Fruit fly (Drosophila melanogaster) whole organism, embryonic: Measurements from ENCODE around the gene CG42272.

Experiments used
- ATbp ChIP-seq: fragments of 200-800 bp; sonication (Bioruptor generic); optimal IDR thresholded peaks from 2 replicates; lab custom pipeline; 2017; ENCODE audit warnings: missing biosample characterization, mild to moderate bottlenecking, missing genetic modification characterization, missing genetic modification reagents
- Abd-B ChIP-seq: fragments of 200-800 bp; sonication (Bioruptor generic); optimal IDR thresholded peaks from 2 replicates; lab custom pipeline; 2018; ENCODE audit warnings: missing biosample characterization, mild to moderate bottlenecking, missing genetic modification characterization, moderate library complexity
- Antp ChIP-seq: fragments of 200-800 bp; sonication (Bioruptor generic); optimal IDR thresholded peaks from 3 replicates; lab custom pipeline; 2016; ENCODE audit warnings: missing biosample characterization, missing genetic modification characterization
- Atf6 ChIP-seq: fragments of 200-800 bp; sonication (Bioruptor generic); IDR thresholded peaks from 2 replicates; pipeline ENCODE4 v1.3.6; 2022; ENCODE audit warnings: missing biosample characterization, missing genetic modification characterization
- Blimp-1 ChIP-seq: fragments of 200-800 bp; sonication (Bioruptor generic); optimal IDR thresholded peaks from 3 replicates; lab custom pipeline; 2018; ENCODE audit warnings: missing biosample characterization, missing genetic modification characterization, mild to moderate bottlenecking, moderate library complexity, missing genetic modification reagents
- CG10209 ChIP-seq: fragments of 200-800 bp; sonication (Bioruptor generic); optimal IDR thresholded peaks from 3 replicates; lab custom pipeline; 2017; ENCODE audit warnings: missing biosample characterization, mild to moderate bottlenecking, missing genetic modification characterization, missing genetic modification reagents
- CG10366 ChIP-seq: fragments of 200-800 bp; sonication (Bioruptor generic); IDR thresholded peaks from 2 replicates; pipeline ENCODE4 v1.3.6; 2022; ENCODE audit warnings: missing biosample characterization, missing genetic modification characterization
- CG10543 ChIP-seq: fragments of 200-800 bp; sonication (Bioruptor generic); optimal IDR thresholded peaks from 3 replicates; lab custom pipeline; 2017; ENCODE audit warnings: missing biosample characterization, mild to moderate bottlenecking, missing genetic modification characterization, moderate library complexity
- CG11695 ChIP-seq: fragments of 200-800 bp; sonication (Bioruptor generic); IDR thresholded peaks from 3 replicates; pipeline ENCODE4 v1.3.6; 2022; ENCODE audit warnings: missing biosample characterization, missing genetic modification characterization
- CG12391 ChIP-seq: fragments of 200-800 bp; sonication (Bioruptor generic); optimal IDR thresholded peaks from 3 replicates; lab custom pipeline; 2018; ENCODE audit warnings: missing biosample characterization, mild to moderate bottlenecking, missing genetic modification characterization, moderate library complexity
- CG12744 ChIP-seq: fragments of 200-800 bp; sonication (Bioruptor generic); optimal IDR thresholded peaks from 2 replicates; lab custom pipeline; 2016; ENCODE audit warnings: missing biosample characterization, missing genetic modification characterization
- CG12942 ChIP-seq: fragments of 200-800 bp; sonication (Bioruptor generic); optimal IDR thresholded peaks from 3 replicates; lab custom pipeline; 2016; ENCODE audit warnings: missing biosample characterization, missing genetic modification characterization
- CG13624 ChIP-seq: fragments of 200-800 bp; sonication (Bioruptor generic); optimal IDR thresholded peaks from 2 replicates; lab custom pipeline; 2016; ENCODE audit warnings: missing biosample characterization, missing genetic modification characterization
- CG1602 ChIP-seq: fragments of 200-800 bp; sonication (Bioruptor generic); optimal IDR thresholded peaks from 3 replicates; lab custom pipeline; 2016; ENCODE audit warnings: missing biosample characterization, missing genetic modification characterization
- CG16779 ChIP-seq: fragments of 200-800 bp; sonication (Bioruptor generic); IDR thresholded peaks from 2 replicates; pipeline ENCODE4 v1.3.6; 2022; ENCODE audit warnings: missing biosample characterization, missing genetic modification characterization
- CG17328 ChIP-seq: fragments of 200-800 bp; sonication (Bioruptor generic); IDR thresholded peaks from 2 replicates; pipeline ENCODE4 v1.3.6; 2022; ENCODE audit warnings: missing biosample characterization, missing genetic modification characterization
- CG18619 ChIP-seq: fragments of 200-800 bp; sonication (Bioruptor generic); optimal IDR thresholded peaks from 3 replicates; lab custom pipeline; 2017; ENCODE audit warnings: missing biosample characterization, mild to moderate bottlenecking, missing genetic modification characterization
- CG18764 ChIP-seq: fragments of 200-800 bp; sonication (Bioruptor generic); optimal IDR thresholded peaks from 3 replicates; lab custom pipeline; 2016; ENCODE audit warnings: missing biosample characterization, missing genetic modification characterization
- CG2678 ChIP-seq: fragments of 200-800 bp; sonication (Bioruptor generic); optimal IDR thresholded peaks from 3 replicates; lab custom pipeline; 2019; ENCODE audit warnings: missing biosample characterization, mild to moderate bottlenecking, missing genetic modification characterization, moderate library complexity
- CG3065 ChIP-seq: fragments of 200-800 bp; sonication (Bioruptor generic); optimal IDR thresholded peaks from 2 replicates; lab custom pipeline; 2016; ENCODE audit warnings: missing biosample characterization, missing genetic modification characterization
- CG31441 ChIP-seq: fragments of 200-800 bp; sonication (Bioruptor generic); IDR thresholded peaks from 2 replicates; pipeline ENCODE4 v1.3.6; 2022; ENCODE audit warnings: missing biosample characterization, missing genetic modification characterization
- CG3281 ChIP-seq: fragments of 200-800 bp; sonication (Bioruptor generic); optimal IDR thresholded peaks from 3 replicates; lab custom pipeline; 2017; ENCODE audit warnings: missing biosample characterization, mild to moderate bottlenecking, missing genetic modification characterization
- CG3847 ChIP-seq: fragments of 200-800 bp; sonication (Bioruptor generic); IDR thresholded peaks from 2 replicates; pipeline ENCODE4 v1.3.6; 2022; ENCODE audit warnings: missing biosample characterization, missing genetic modification characterization
- CG4730 ChIP-seq: fragments of 200-800 bp; sonication (Bioruptor generic); IDR thresholded peaks from 2 replicates; pipeline ENCODE4 v1.3.6; 2022; ENCODE audit warnings: missing biosample characterization, missing genetic modification characterization
- CG6654 ChIP-seq: fragments of 200-800 bp; sonication (Bioruptor generic); optimal IDR thresholded peaks from 2 replicates; lab custom pipeline; 2017; ENCODE audit warnings: missing biosample characterization, mild to moderate bottlenecking, missing genetic modification characterization
- CG7839 ChIP-seq: fragments of 200-800 bp; sonication (Bioruptor generic); optimal IDR thresholded peaks from 3 replicates; lab custom pipeline; 2018; ENCODE audit warnings: missing biosample characterization, mild to moderate bottlenecking, missing genetic modification characterization, moderate library complexity
- CG8944 ChIP-seq: fragments of 200-800 bp; sonication (Bioruptor generic); optimal IDR thresholded peaks from 3 replicates; lab custom pipeline; 2016; ENCODE audit warnings: missing biosample characterization, missing genetic modification characterization
- Dref ChIP-seq: fragments of 200-800 bp; sonication (Bioruptor generic); IDR thresholded peaks from 2 replicates; pipeline ENCODE4 v1.3.6; 2022; ENCODE audit warnings: missing biosample characterization, missing genetic modification characterization
- Elba2 ChIP-seq: fragments of 200-800 bp; sonication (Bioruptor generic); optimal IDR thresholded peaks from 3 replicates; lab custom pipeline; 2016; ENCODE audit warnings: missing biosample characterization, missing genetic modification characterization
- Gug ChIP-seq: fragments of 200-800 bp; sonication (Bioruptor generic); IDR thresholded peaks from 4 replicates; pipeline ENCODE4 v1.3.6; 2022; ENCODE audit warnings: missing biosample characterization, missing genetic modification characterization
- Hr51 ChIP-seq, 2 experiments: fragments of 200-800 bp; sonication (Bioruptor generic); optimal IDR thresholded peaks; 2 replicates in 1 of 2; 3 replicates in 1 of 2; lab custom pipeline; 2016 to 2018; ENCODE audit warnings: missing biosample characterization in 2 of 2, missing genetic modification characterization in 2 of 2, mild to moderate bottlenecking in 1 of 2, moderate library complexity in 1 of 2
- Lim3 ChIP-seq: fragments of 200-800 bp; sonication (Bioruptor generic); IDR thresholded peaks from 2 replicates; pipeline ENCODE4 v1.3.6; 2022; ENCODE audit warnings: missing biosample characterization, missing genetic modification characterization
- Med ChIP-seq: fragments of 200-800 bp; sonication (Bioruptor generic); peaks from one replicate; lab custom pipeline; 2016; ENCODE audit warnings: missing biosample characterization, missing genetic modification characterization, mild to moderate bottlenecking, inconsistent platforms, moderate library complexity
- Ptx1 ChIP-seq: fragments of 200-800 bp; sonication (Bioruptor generic); IDR thresholded peaks from 2 replicates; pipeline ENCODE4 v1.3.6; 2022; ENCODE audit warnings: missing biosample characterization, missing genetic modification characterization
- Ssrp ChIP-seq: fragments of 200-800 bp; sonication (Bioruptor generic); optimal IDR thresholded peaks from 2 replicates; lab custom pipeline; 2018; ENCODE audit warnings: missing biosample characterization, mild to moderate bottlenecking, missing genetic modification characterization, moderate library complexity
- ap ChIP-seq: fragments of 200-800 bp; sonication (Bioruptor generic); IDR thresholded peaks from 2 replicates; pipeline ENCODE4 v1.3.6; 2022; ENCODE audit warnings: missing biosample characterization, missing genetic modification characterization
- az2 ChIP-seq: fragments of 200-800 bp; sonication (Bioruptor generic); optimal IDR thresholded peaks from 3 replicates; lab custom pipeline; 2016; ENCODE audit warnings: missing biosample characterization, missing genetic modification characterization
- emc ChIP-seq: fragments of 200-800 bp; sonication (Bioruptor generic); optimal IDR thresholded peaks from 2 replicates; lab custom pipeline; 2016; ENCODE audit warnings: missing biosample characterization, missing genetic modification characterization
- fd3F ChIP-seq: fragments of 200-800 bp; sonication (Bioruptor generic); optimal IDR thresholded peaks from 2 replicates; lab custom pipeline; 2018; ENCODE audit warnings: missing biosample characterization, mild to moderate bottlenecking, missing genetic modification characterization, moderate library complexity
- kni ChIP-seq: fragments of 200-800 bp; sonication (Bioruptor generic); optimal IDR thresholded peaks from 3 replicates; lab custom pipeline; 2017; ENCODE audit warnings: mild to moderate bottlenecking, missing biosample characterization, missing genetic modification reagents, missing genetic modification characterization
- lab ChIP-seq: fragments of 200-800 bp; sonication (Bioruptor generic); optimal IDR thresholded peaks from 3 replicates; lab custom pipeline; 2017; ENCODE audit warnings: missing biosample characterization, missing genetic modification characterization, mild to moderate bottlenecking, moderate library complexity, missing genetic modification reagents
- lbe ChIP-seq: fragments of 200-800 bp; sonication (Bioruptor generic); optimal IDR thresholded peaks from 2 replicates; lab custom pipeline; 2016; ENCODE audit warnings: missing biosample characterization, mild to moderate bottlenecking, missing genetic modification characterization
- nmo ChIP-seq: fragments of 200-800 bp; sonication (Bioruptor generic); optimal IDR thresholded peaks from 2 replicates; lab custom pipeline; 2018; ENCODE audit warnings: missing biosample characterization, mild to moderate bottlenecking, missing genetic modification characterization, moderate library complexity
- phol ChIP-seq: fragments of 200-800 bp; sonication (Bioruptor generic); optimal IDR thresholded peaks from 3 replicates; lab custom pipeline; 2018; ENCODE audit warnings: missing biosample characterization, mild to moderate bottlenecking, missing genetic modification characterization, moderate library complexity
- salm ChIP-seq: fragments of 200-800 bp; sonication (Bioruptor generic); optimal IDR thresholded peaks from 2 replicates; lab custom pipeline; 2018; ENCODE audit warnings: missing biosample characterization, mild to moderate bottlenecking, missing genetic modification characterization
- sna ChIP-seq: fragments of 200-800 bp; sonication (Bioruptor generic); IDR thresholded peaks from 2 replicates; pipeline ENCODE4 v1.3.6; 2022; ENCODE audit warnings: missing biosample characterization, missing genetic modification characterization; ENCODE audit not compliant: partially characterized antibody
- tx ChIP-seq: fragments of 200-800 bp; sonication (Bioruptor generic); optimal IDR thresholded peaks from 2 replicates; lab custom pipeline; 2016; ENCODE audit warnings: missing biosample characterization, missing genetic modification characterization
- unpg ChIP-seq: fragments of 200-800 bp; sonication (Bioruptor generic); optimal IDR thresholded peaks from 3 replicates; lab custom pipeline; 2018; ENCODE audit warnings: missing biosample characterization, mild to moderate bottlenecking, missing genetic modification characterization, moderate library complexity
- vvl ChIP-seq: fragments of 200-800 bp; sonication (Bioruptor generic); IDR thresholded peaks from 2 replicates; pipeline ENCODE4 v1.3.6; 2022; ENCODE audit warnings: missing biosample characterization, missing genetic modification characterization
- zfh1 ChIP-seq: fragments of 200-800 bp; sonication (Bioruptor generic); IDR thresholded peaks from 3 replicates; pipeline ENCODE4 v1.3.6; 2022; ENCODE audit warnings: missing biosample characterization, missing genetic modification characterization

CG42272 gene

DNA sequence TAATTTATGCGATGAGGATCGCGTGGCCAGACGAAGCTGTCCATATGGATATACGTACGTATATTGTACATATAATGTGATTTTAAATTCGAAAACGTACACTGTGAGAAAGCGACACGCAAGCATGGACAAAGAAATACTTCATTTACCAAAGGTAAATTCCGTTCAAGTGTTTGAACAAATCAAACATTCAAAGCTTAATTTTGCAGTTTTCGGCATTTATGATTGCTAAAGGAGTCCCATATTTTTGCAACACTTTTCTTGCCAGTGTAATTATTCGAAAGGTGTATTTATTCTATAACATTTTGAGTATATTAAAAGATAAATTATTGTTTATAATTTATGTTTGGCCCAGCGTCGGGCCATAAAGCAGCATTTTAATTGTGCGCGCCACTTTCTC is 16.5 kb downstream of the CG42272 start (continued):
- peak; percentile 35; the same call in 1 of the 2 replicates for TF ChIP-seq CG3847 (GFP tag; lab: Robert Waterston, UW)
- 0 out of 2 replicates have a peak, but pooled peaks have one; percentile 14 for TF ChIP-seq CG4730
- peak; percentile 33 for TF ChIP-seq fd3F (GFP tag; lab: Kevin White, UChicago)
- TF ChIP-seq Hr51 (GFP tag; optimal IDR thresholded peaks at IDR 0.05; lab: Kevin White, UChicago) = peak in 1 of 2 experiments; percentile 47
- TF ChIP-seq CG16779 (GFP tag; lab: Robert Waterston, UW) = 0 out of 2 replicates have a peak, but pooled peaks have one; percentile 9
- TF ChIP-seq Dref (GFP tag; lab: Robert Waterston, UW) = no peak
- TF ChIP-seq CG12744 (GFP tag; lab: Kevin White, UChicago) = peak; percentile 26
- TF ChIP-seq CG12942 (GFP tag; lab: Kevin White, UChicago) = no peak
- peak; percentile 56 for TF ChIP-seq CG2678 (tag; lab: Kevin White, UChicago)
- peak; percentile 14 for TF ChIP-seq az2 (GFP tag; lab: Kevin White, UChicago)
- TF ChIP-seq Abd-B (GFP tag; lab: Kevin White, UChicago) = peak; percentile 18
- no peak for TF ChIP-seq kni (GFP tag; lab: Kevin White, UChicago)
- TF ChIP-seq Ptx1 (GFP tag; lab: Robert Waterston, UW) = peak; percentile 42; the same call in 1 of the 2 replicates
- peak; percentile 31 for TF ChIP-seq CG13624 (GFP tag; lab: Kevin White, UChicago)
- no peak for TF ChIP-seq emc (GFP tag; lab: Kevin White, UChicago)
- no peak for TF ChIP-seq zfh1 (GFP tag; lab: Robert Waterston, UW)
- peak; percentile 5 for TF ChIP-seq lab (GFP tag; lab: Kevin White, UChicago)
- peak; percentile 14 for TF ChIP-seq Blimp-1 (GFP tag; lab: Kevin White, UChicago)
- no peak for TF ChIP-seq ap (GFP tag; lab: Robert Waterston, UW)
- TF ChIP-seq Lim3 (GFP tag; lab: Robert Waterston, UW) = no peak
- TF ChIP-seq lbe (GFP tag; lab: Kevin White, UChicago) = peak; percentile 16
- TF ChIP-seq Elba2 (GFP tag; lab: Kevin White, UChicago) = no peak
- TF ChIP-seq CG10366 (GFP tag; lab: Robert Waterston, UW) = peak; percentile 21; the same call in 1 of the 2 replicates
- TF ChIP-seq unpg = peak; percentile 44
- no peak for TF ChIP-seq tx (GFP tag; lab: Kevin White, UChicago)
- peak; percentile 31; the same call in 1 of the 4 replicates for TF ChIP-seq Gug (GFP tag; lab: Robert Waterston, UW)
- peak; percentile 6 for TF ChIP-seq salm (tag; lab: Kevin White, UChicago)
- peak; percentile 30 for TF ChIP-seq Antp (GFP tag; lab: Kevin White, UChicago)
- TF ChIP-seq CG31441 = peak; percentile 48; the same call in 1 of the 2 replicates
- TF ChIP-seq CG12391 = peak; percentile 32
- no peak for TF ChIP-seq CG6654 (GFP tag; lab: Kevin White, UChicago)
- peak; percentile 47 for TF ChIP-seq nmo (GFP tag; lab: Kevin White, UChicago)
- TF ChIP-seq vvl (GFP tag; lab: Robert Waterston, UW) = peak; percentile 13; the same call in 1 of the 2 replicates
- peak; percentile 31 for TF ChIP-seq CG10209 (GFP tag; lab: Kevin White, UChicago)
- no peak for TF ChIP-seq CG3065 (GFP tag; lab: Kevin White, UChicago)
- TF ChIP-seq CG10543 (GFP tag; lab: Kevin White, UChicago) = no peak
- TF ChIP-seq sna (GFP tag; lab: Robert Waterston, UW) = no peak
- peak; percentile 39 for TF ChIP-seq CG1602 (GFP tag; lab: Kevin White, UChicago)
- TF ChIP-seq Ssrp (tag; lab: Kevin White, UChicago) = peak; percentile 35
- TF ChIP-seq phol (tag; lab: Kevin White, UChicago) = peak; percentile 23
- no peak for TF ChIP-seq ATbp
- TF ChIP-seq CG18619 (GFP tag; lab: Kevin White, UChicago) = peak; percentile 12
- TF ChIP-seq Atf6 (GFP tag; lab: Robert Waterston, UW) = peak; percentile 52; the same call in 1 of the 2 replicates
- TF ChIP-seq CG11695 (GFP tag; lab: Robert Waterston, UW) = no peak
- peak; percentile 21 for TF ChIP-seq CG3281 (GFP tag; lab: Kevin White, UChicago)
- peak; percentile 42 for TF ChIP-seq CG7839 (tag; lab: Kevin White, UChicago)
- peak; percentile 86 for TF ChIP-seq Med (GFP tag; lab: Kevin White, UChicago)
- TF ChIP-seq CG17328 (GFP tag; lab: Robert Waterston, UW) = peak; percentile 54
- TF ChIP-seq CG18764 = no peak
- TF ChIP-seq CG8944 (GFP tag; lab: Kevin White, UChicago) = no peak
